Worm (Caenorhabditis elegans) whole organism, late embryonic: ENCODE measurements around the gene dnj-23.

Experiments
- C38D4.7 ChIP-seq: fragments of 200-800 bp; sonication (Bioruptor generic); optimal IDR thresholded peaks from 2 replicates; lab custom pipeline; 2018; ENCODE audit warnings: mild to moderate bottlenecking, missing genetic modification characterization, moderate library complexity, missing compliant biosample characterization
- ama-1 ChIP-seq: fragments of 150-350 bp; optimal IDR thresholded peaks from 2 replicates; lab custom pipeline; 2014
- ceh-31 ChIP-seq: sonication (generic microtip); optimal IDR thresholded peaks from 2 replicates; lab custom pipeline; 2016; ENCODE audit warnings: missing genetic modification characterization, missing compliant biosample characterization
- dve-1 ChIP-seq: sonication (generic microtip); optimal IDR thresholded peaks from 2 replicates; lab custom pipeline; 2017; ENCODE audit warnings: antibody characterized with exemption, mild to moderate bottlenecking, missing genetic modification characterization, missing compliant biosample characterization
- eyg-1 ChIP-seq: sonication (generic microtip); optimal IDR thresholded peaks from 2 replicates; lab custom pipeline; 2016; ENCODE audit warnings: missing genotype, missing genetic modification characterization, missing compliant biosample characterization
- fax-1 ChIP-seq: sonication (generic microtip); optimal IDR thresholded peaks from 2 replicates; lab custom pipeline; 2016; ENCODE audit warnings: missing genotype, missing genetic modification characterization, missing compliant biosample characterization
- lin-11 ChIP-seq: fragments of 200-800 bp; sonication (Bioruptor generic); optimal IDR thresholded peaks from 2 replicates; lab custom pipeline; 2018; ENCODE audit warnings: mild to moderate bottlenecking, missing genetic modification characterization, missing compliant biosample characterization
- nhr-11 ChIP-seq: fragments of 150-350 bp; optimal IDR thresholded peaks from 2 replicates; lab custom pipeline; 2014; ENCODE audit warnings: missing biosample characterization, missing genetic modification characterization
- rnt-1 ChIP-seq: sonication (generic microtip); optimal IDR thresholded peaks from 2 replicates; lab custom pipeline; 2016; ENCODE audit warnings: missing genetic modification characterization, missing compliant biosample characterization

DNA sequence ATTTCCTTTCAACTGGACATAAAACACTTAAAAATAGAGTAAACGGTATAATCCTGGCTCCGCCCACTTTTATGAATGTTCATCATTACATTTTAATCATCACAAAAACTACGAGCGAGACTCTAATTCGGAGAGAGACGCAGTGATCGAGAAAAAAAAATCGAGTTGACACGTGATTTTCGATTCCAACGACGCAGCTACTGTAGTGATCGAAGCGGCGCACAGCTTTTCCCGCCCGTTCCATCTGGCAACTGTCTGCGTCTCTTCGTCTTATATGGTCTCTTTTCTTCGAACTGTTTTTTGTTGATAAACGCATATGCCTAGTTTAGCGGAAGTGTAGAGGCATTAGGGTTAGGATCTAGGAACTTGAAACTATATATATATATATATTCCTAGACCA, 5.4 kb upstream of the dnj-23 start:
- TF ChIP-seq lin-11 (tag; lab: Kevin White, UChicago) (no peak), ama-1 (lab: Kevin White, UChicago) (no peak), C38D4.7 (GFP tag; lab: Kevin White, UChicago) (no peak), ceh-31 (tag; lab: Kevin White, UChicago) (no peak), rnt-1 (tag; lab: Kevin White, UChicago) (no peak), nhr-11 (tag; lab: Kevin White, UChicago) (no peak), eyg-1 (no peak), fax-1 (tag; lab: Kevin White, UChicago) (no peak), dve-1 (no peak)
